Worm (Caenorhabditis elegans) whole organism, midembryonic: Measurements from ENCODE around the gene C53A5.13.

Source experiments
- cog-1 ChIP-seq: sonication (generic microtip); optimal IDR thresholded peaks from 2 replicates; lab custom pipeline; 2016; ENCODE audit warnings: missing genetic modification characterization, missing compliant biosample characterization
- flt-1 ChIP-seq: fragments of 200-800 bp; sonication (Bioruptor generic); IDR thresholded peaks from 2 replicates; pipeline ENCODE4 v1.3.6; 2022; ENCODE audit warnings: missing genetic modification characterization, missing compliant biosample characterization
- klf-2 ChIP-seq: fragments of 200-800 bp; sonication (Bioruptor generic); conservative IDR thresholded peaks from 2 replicates; pipeline ENCODE4 v1.3.6; 2022; ENCODE audit warnings: missing genetic modification reagents, missing genetic modification characterization, missing compliant biosample characterization
- ref-1 ChIP-seq: fragments of 200-800 bp; sonication (Bioruptor generic); conservative IDR thresholded peaks from 2 replicates; pipeline ENCODE4 v1.3.6; 2022; ENCODE audit warnings: missing genetic modification reagents, missing genetic modification characterization, missing compliant biosample characterization
- tab-1 ChIP-seq: fragments of 200-800 bp; sonication (Bioruptor generic); IDR thresholded peaks from 2 replicates; pipeline ENCODE4 v1.3.6; 2022; ENCODE audit warnings: missing genetic modification characterization, missing compliant biosample characterization
- ztf-23 ChIP-seq: fragments of 200-800 bp; sonication (Bioruptor generic); IDR thresholded peaks from 2 replicates; pipeline ENCODE4 v1.3.6; 2022; ENCODE audit warnings: missing genetic modification reagents, missing genetic modification characterization, missing compliant biosample characterization
- ztf-29 ChIP-seq: fragments of 200-800 bp; sonication (Bioruptor generic); IDR thresholded peaks from 2 replicates; pipeline ENCODE4 v1.3.6; 2022; ENCODE audit warnings: missing genetic modification reagents, missing genetic modification characterization, missing compliant biosample characterization

DNA sequence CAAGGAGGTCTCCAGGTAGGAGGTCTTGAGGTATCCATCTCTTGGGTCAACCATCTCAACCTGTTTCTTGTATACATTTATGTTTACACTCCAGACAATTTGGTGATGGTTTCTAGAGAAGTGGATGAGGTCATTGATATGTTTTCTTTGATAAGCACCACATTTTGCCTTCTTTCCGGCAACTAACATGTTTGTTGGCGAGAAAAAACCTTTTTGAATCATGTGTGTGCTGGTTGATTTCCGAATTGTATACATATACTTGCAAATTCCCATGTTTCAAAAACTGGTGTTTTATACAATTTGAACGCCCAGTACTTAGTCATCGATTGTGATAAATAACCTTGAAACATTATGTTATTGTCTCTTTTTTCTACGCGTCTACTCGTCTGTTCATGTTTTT, 42.5 kb upstream of the C53A5.13 start:
- TF ChIP-seq tab-1 (GFP tag; lab: Robert Waterston, UW) = no peak
- no peak for TF ChIP-seq flt-1 (GFP tag; lab: Robert Waterston, UW)
- no peak for TF ChIP-seq ztf-23 (GFP tag; lab: Robert Waterston, UW)
- no peak for TF ChIP-seq cog-1 (tag; lab: Kevin White, UChicago)
- TF ChIP-seq ref-1 (GFP tag; lab: Robert Waterston, UW) = no peak
- TF ChIP-seq ztf-29 = no peak
- no peak for TF ChIP-seq klf-2 (GFP tag; lab: Robert Waterston, UW)
